Worm (Caenorhabditis elegans): Measurements from ENCODE around the gene mrpl-41.
A peak's percentile ranks its signal among the peaks of the same experiment; 100 is the strongest.

mrpl-41 gene

DNA sequence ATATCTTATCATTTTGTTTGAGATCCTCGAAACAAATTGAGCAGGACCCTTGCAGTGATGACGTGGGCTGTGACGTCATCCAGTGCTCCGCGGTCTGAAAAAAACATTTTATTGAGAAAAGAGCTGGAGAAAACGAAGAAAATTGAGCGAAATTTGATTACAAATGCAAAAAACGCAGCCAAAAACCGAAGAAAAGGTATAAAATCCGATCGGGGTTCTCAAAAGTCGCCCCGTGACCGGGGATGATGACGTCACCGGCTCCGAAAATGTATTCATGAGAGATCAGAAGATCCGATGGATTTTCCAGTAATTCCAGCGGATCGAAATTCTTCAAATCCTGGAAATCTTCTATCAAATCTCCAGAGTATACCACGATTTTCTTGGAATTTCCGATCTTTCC, 6.3 kb upstream of the mrpl-41 start, which contains the start of gene trul-1:
Gene trul-1 (minus strand): TSS at position 101 of the 400 bp plus-strand sequence.
- TF ChIP-seq ets-5 (GFP tag; IDR thresholded peaks at IDR 0.05): no peak
- TF ChIP-seq efl-3 (GFP tag; optimal IDR thresholded peaks at IDR 0.05): no peak
- TF ChIP-seq dsc-1 (tag; optimal IDR thresholded peaks at IDR 0.05): no peak
- TF ChIP-seq egl-27 (tag; optimal IDR thresholded peaks at IDR 0.05): no peak
- TF ChIP-seq mef-2 (tag; optimal IDR thresholded peaks at IDR 0.05): no peak

DNA sequence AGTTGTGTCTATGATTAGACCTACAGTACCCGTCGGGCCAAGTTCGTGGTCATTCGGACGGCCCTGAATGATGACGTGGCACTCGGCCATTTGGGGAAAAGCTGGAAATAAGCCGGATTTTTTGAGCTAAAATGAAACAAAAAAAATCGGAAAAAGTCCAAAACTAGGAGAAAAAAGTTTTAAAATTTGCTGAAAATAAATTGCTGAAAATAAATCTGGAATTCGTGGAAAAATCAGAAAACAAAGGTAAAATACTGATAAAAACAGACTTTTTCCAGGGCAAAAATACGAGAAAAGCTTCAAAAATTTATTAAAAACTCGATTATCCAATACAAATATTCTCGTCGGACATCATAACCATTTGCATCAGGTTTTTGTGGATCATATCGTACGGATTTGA, 5.1 kb upstream of the mrpl-41 start, which contains the start of gene B0432.9:
Gene B0432.9 (minus strand): TSS at position 101 of the 400 bp plus-strand sequence.
- no peak for TF ChIP-seq ceh-82 (tag; optimal IDR thresholded peaks at IDR 0.05)
- TF ChIP-seq lin-39 (tag; optimal IDR thresholded peaks at IDR 0.05): no peak
- no peak for TF ChIP-seq nhr-84 (tag; optimal IDR thresholded peaks at IDR 0.05)
- no peak for TF ChIP-seq fos-1 (tag; optimal IDR thresholded peaks at IDR 0.05)
- TF ChIP-seq elt-3 (tag; optimal IDR thresholded peaks at IDR 0.05): no peak
- no peak for TF ChIP-seq nhr-28 (tag; optimal IDR thresholded peaks at IDR 0.05)
- no peak for TF ChIP-seq zag-1 (tag; optimal IDR thresholded peaks at IDR 0.05)
- no peak for TF ChIP-seq grh-1 (GFP tag; IDR thresholded peaks at IDR 0.05)
- no peak for TF ChIP-seq nhr-90 (tag; optimal IDR thresholded peaks at IDR 0.05; ENCODE audit: poor library complexity)
- no peak for TF ChIP-seq aha-1 (tag; optimal IDR thresholded peaks at IDR 0.05)
- no peak for TF ChIP-seq ceh-8 (GFP tag; optimal IDR thresholded peaks at IDR 0.05)
- no peak for TF ChIP-seq nhr-76 (tag; optimal IDR thresholded peaks at IDR 0.05)
- no peak for TF ChIP-seq mef-2 (tag; optimal IDR thresholded peaks at IDR 0.05)

DNA sequence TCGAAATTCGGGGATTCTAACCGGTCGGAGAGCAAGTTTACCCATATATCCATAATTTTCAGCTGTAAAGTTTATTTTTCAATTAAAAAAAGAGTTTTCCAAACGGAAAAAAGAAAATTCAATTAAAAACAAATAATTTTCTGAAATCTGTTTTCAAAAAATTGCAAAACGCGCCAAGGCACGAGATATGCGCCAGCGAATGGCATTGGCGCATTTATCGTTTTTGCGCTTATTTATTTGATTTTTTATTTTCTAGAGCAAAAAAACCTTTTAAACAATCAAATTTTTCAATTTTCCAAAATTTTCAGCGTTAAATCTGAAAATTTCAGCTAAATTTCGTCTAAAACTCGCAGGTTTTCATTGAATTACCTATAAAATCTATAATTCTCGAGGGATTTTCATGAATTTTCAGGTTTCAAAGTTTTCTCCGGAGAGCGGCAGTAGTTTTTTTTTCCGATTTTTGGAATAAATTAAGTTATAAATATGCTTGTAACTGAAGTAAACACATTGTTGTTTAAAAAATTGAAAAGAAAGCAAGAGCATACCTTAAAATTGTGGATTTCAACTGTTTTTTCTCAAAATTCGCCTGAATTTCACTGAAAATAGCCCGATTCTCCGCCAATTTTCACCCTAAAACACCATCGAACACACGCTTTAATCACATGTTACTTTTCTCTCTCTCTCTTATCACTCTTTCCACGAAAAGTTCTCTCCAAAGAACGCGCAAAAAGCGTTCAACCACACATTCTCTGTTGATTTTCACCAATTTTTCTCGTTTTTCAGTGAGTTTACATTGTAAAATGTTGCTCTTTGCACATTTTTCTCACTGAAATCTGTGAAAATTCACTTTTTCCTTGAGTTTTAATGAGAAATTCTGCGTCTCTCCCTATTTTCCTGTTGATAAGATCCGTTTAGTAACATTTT, 2.9 kb upstream of the mrpl-41 start, which contains the start of gene B0432.10:
Gene B0432.10 (minus strand): TSS at position 649 of the 924 bp plus-strand sequence.
- TF ChIP-seq sox-4 (tag; optimal IDR thresholded peaks at IDR 0.05) (peak; percentile 62), tlp-1 (tag; optimal IDR thresholded peaks at IDR 0.05) (no peak), fkh-8 (tag; optimal IDR thresholded peaks at IDR 0.05) (peak; percentile 80), ztf-11 (tag; optimal IDR thresholded peaks at IDR 0.05) (peak in 1 of 2 experiments; percentile 54), C16A3.4 (tag; optimal IDR thresholded peaks at IDR 0.05) (peak; percentile 85), lin-35 (GFP tag; optimal IDR thresholded peaks at IDR 0.05) (peak; percentile 95 to 97), irx-1 (tag; optimal IDR thresholded peaks at IDR 0.05) (peak; percentile 87), mdl-1 (tag; optimal IDR thresholded peaks at IDR 0.05) (peak in 1 of 2 experiments; percentile 72), vab-15 (tag; optimal IDR thresholded peaks at IDR 0.05) (no peak), elt-2 (tag; optimal IDR thresholded peaks at IDR 0.05) (peak; percentile 52), isw-1 (GFP tag; IDR thresholded peaks at IDR 0.05) (peak; percentile 82), nhr-71 (tag; optimal IDR thresholded peaks at IDR 0.05) (peak; percentile 91), nhr-85 (tag) (peak; percentile 90), lin-39 (tag; optimal IDR thresholded peaks at IDR 0.05) (peak; percentile 88), aha-1 (tag; optimal IDR thresholded peaks at IDR 0.05) (peak; percentile 32), alr-1 (tag; optimal IDR thresholded peaks at IDR 0.05; ENCODE audit: borderline replicate concordance) (no peak), ceh-88 (GFP tag; IDR thresholded peaks at IDR 0.05) (0 out of 2 replicates have a peak, but pooled peaks have one; percentile 23), unc-62 (GFP tag; optimal IDR thresholded peaks at IDR 0.05) (no peak), nhr-19 (GFP tag; conservative IDR thresholded peaks at IDR 0.05) (peak; percentile 91), ztf-4 (tag; optimal IDR thresholded peaks at IDR 0.05) (peak; percentile 27), dpl-1 (GFP tag; optimal IDR thresholded peaks at IDR 0.05) (peak; percentile 97 to 98 (median 97)), lin-13 (GFP tag; optimal IDR thresholded peaks at IDR 0.05) (peak; percentile 85), nhr-84 (tag; optimal IDR thresholded peaks at IDR 0.05) (no peak), egl-13 (tag; optimal IDR thresholded peaks at IDR 0.05) (peak; percentile 81), ama-1 (optimal IDR thresholded peaks at IDR 0.05) (no peak), F16B12.6 (tag; optimal IDR thresholded peaks at IDR 0.05) (peak; percentile 64), sup-37 (GFP tag; optimal IDR thresholded peaks at IDR 0.05) (peak; percentile 60), grh-1 (GFP tag; IDR thresholded peaks at IDR 0.05) (peak; percentile 77), jun-1 (tag; optimal IDR thresholded peaks at IDR 0.05) (peak; percentile 82), nhr-11 (tag; optimal IDR thresholded peaks at IDR 0.05) (peak; percentile 69), hlh-17 (GFP tag; optimal IDR thresholded peaks at IDR 0.05; ENCODE audit: borderline replicate concordance) (no peak), ceh-63 (GFP tag; optimal IDR thresholded peaks at IDR 0.05) (no peak), hlh-4 (tag; optimal IDR thresholded peaks at IDR 0.05) (no peak), pqm-1 (tag; optimal IDR thresholded peaks at IDR 0.05) (no peak)
